Fruit fly (Drosophila melanogaster) whole organism, embryonic: ENCODE results near the gene DIP-eta.

Experiments used
- BEAF-32 ChIP-seq: fragments of 200-800 bp; sonication (Bioruptor generic); optimal IDR thresholded peaks from 3 replicates; lab custom pipeline; 2017; ENCODE audit warnings: missing biosample characterization, missing genetic modification characterization, mild to moderate bottlenecking, moderate library complexity, missing genetic modification reagents
- CG11696 ChIP-seq: fragments of 200-800 bp; sonication (Bioruptor generic); IDR thresholded peaks from 2 replicates; pipeline ENCODE4 v1.3.6; 2022; ENCODE audit warnings: missing biosample characterization, missing genetic modification characterization
- CG14050 ChIP-seq: fragments of 200-800 bp; sonication (Bioruptor generic); IDR thresholded peaks from 3 replicates; pipeline ENCODE4 v1.3.6; 2022; ENCODE audit warnings: missing biosample characterization, missing genetic modification characterization
- CG15073 ChIP-seq: fragments of 200-800 bp; sonication (Bioruptor generic); optimal IDR thresholded peaks from 2 replicates; lab custom pipeline; 2016; ENCODE audit warnings: missing biosample characterization, missing genetic modification characterization
- CG1529 ChIP-seq: fragments of 200-800 bp; sonication (Bioruptor generic); optimal IDR thresholded peaks from 3 replicates; lab custom pipeline; 2018; ENCODE audit warnings: missing biosample characterization, missing genetic modification characterization
- CG2199 ChIP-seq: fragments of 200-800 bp; sonication (Bioruptor generic); IDR thresholded peaks from 3 replicates; pipeline ENCODE4 v1.3.6; 2022; ENCODE audit warnings: missing biosample characterization, missing genetic modification characterization
- CG2712 ChIP-seq: fragments of 200-800 bp; optimal IDR thresholded peaks from 3 replicates; lab custom pipeline; 2019; ENCODE audit warnings: missing biosample characterization, mild to moderate bottlenecking, missing genetic modification characterization, moderate library complexity
- CG2889 ChIP-seq: fragments of 200-800 bp; sonication (Bioruptor generic); IDR thresholded peaks from 3 replicates; pipeline ENCODE4 v1.3.6; 2022; ENCODE audit warnings: missing biosample characterization, missing genetic modification characterization
- CG30403 ChIP-seq: fragments of 200-800 bp; sonication (Bioruptor generic); optimal IDR thresholded peaks from 3 replicates; lab custom pipeline; 2016; ENCODE audit warnings: missing biosample characterization, missing genetic modification characterization
- CG42726 ChIP-seq: fragments of 200-800 bp; sonication (Bioruptor generic); IDR thresholded peaks from 2 replicates; pipeline ENCODE4 v1.3.6; 2022; ENCODE audit warnings: missing biosample characterization, missing genetic modification characterization; ENCODE audit not compliant: partially characterized antibody
- CG6175 ChIP-seq: fragments of 200-800 bp; sonication (Bioruptor generic); IDR thresholded peaks from 3 replicates; pipeline ENCODE4 v1.3.6; 2022; ENCODE audit warnings: missing biosample characterization, missing genetic modification characterization
- CG8359 ChIP-seq: fragments of 200-800 bp; sonication (Bioruptor generic); optimal IDR thresholded peaks from 2 replicates; lab custom pipeline; 2017; ENCODE audit warnings: missing biosample characterization, mild to moderate bottlenecking, missing genetic modification characterization, borderline replicate concordance
- CG9609 ChIP-seq: fragments of 200-800 bp; sonication (Bioruptor generic); optimal IDR thresholded peaks from 3 replicates; lab custom pipeline; 2016; ENCODE audit warnings: missing biosample characterization, missing genetic modification characterization
- CG9727 ChIP-seq: fragments of 200-800 bp; sonication (Bioruptor generic); optimal IDR thresholded peaks from 3 replicates; lab custom pipeline; 2017; ENCODE audit warnings: missing biosample characterization, mild to moderate bottlenecking, missing genetic modification characterization
- CTCF ChIP-seq: fragments of 200-800 bp; sonication (Bioruptor generic); optimal IDR thresholded peaks from 2 replicates; lab custom pipeline; 2017; ENCODE audit warnings: missing biosample characterization, mild to moderate bottlenecking, missing genetic modification characterization, moderate library complexity
- Dp ChIP-seq: fragments of 200-800 bp; sonication (Bioruptor generic); optimal IDR thresholded peaks from 2 replicates; lab custom pipeline; 2018; ENCODE audit warnings: missing biosample characterization, mild to moderate bottlenecking, missing genetic modification characterization, moderate library complexity
- Drgx ChIP-seq: fragments of 200-800 bp; sonication (Bioruptor generic); IDR thresholded peaks from 2 replicates; pipeline ENCODE4 v1.3.6; 2022; ENCODE audit warnings: missing biosample characterization, missing genetic modification characterization
- E2f2 ChIP-seq: fragments of 200-800 bp; sonication (Bioruptor generic); IDR thresholded peaks from 2 replicates; pipeline ENCODE4 v1.3.6; 2022; ENCODE audit warnings: missing biosample characterization, missing genetic modification characterization
- Hr3 ChIP-seq: fragments of 200-800 bp; sonication (Bioruptor generic); optimal IDR thresholded peaks from 3 replicates; lab custom pipeline; 2016; ENCODE audit warnings: missing biosample characterization, missing genetic modification characterization
- Oli ChIP-seq: fragments of 200-800 bp; sonication (Bioruptor generic); optimal IDR thresholded peaks from 2 replicates; lab custom pipeline; 2018; ENCODE audit warnings: missing biosample characterization, mild to moderate bottlenecking, missing genetic modification characterization, moderate library complexity
- Opbp ChIP-seq: fragments of 200-800 bp; sonication (Bioruptor generic); IDR thresholded peaks from 3 replicates; pipeline ENCODE4 v1.3.6; 2022; ENCODE audit warnings: missing biosample characterization, missing genetic modification characterization; ENCODE audit not compliant: partially characterized antibody
- PHDP ChIP-seq: fragments of 200-800 bp; sonication (Bioruptor generic); optimal IDR thresholded peaks from 3 replicates; lab custom pipeline; 2018; ENCODE audit warnings: missing biosample characterization, mild to moderate bottlenecking, missing genetic modification characterization, moderate library complexity
- amos ChIP-seq: fragments of 200-800 bp; sonication (Bioruptor generic); IDR thresholded peaks from 2 replicates; pipeline ENCODE4 v1.3.6; 2022; ENCODE audit warnings: missing biosample characterization, missing genetic modification characterization; ENCODE audit not compliant: partially characterized antibody
- ato ChIP-seq: fragments of 200-800 bp; sonication (Bioruptor generic); IDR thresholded peaks from 2 replicates; pipeline ENCODE4 v1.3.6; 2022; ENCODE audit warnings: missing biosample characterization, missing genetic modification characterization; ENCODE audit not compliant: partially characterized antibody
- dan ChIP-seq: fragments of 200-800 bp; sonication (Bioruptor generic); IDR thresholded peaks from 2 replicates; pipeline ENCODE4 v1.3.6; 2022; ENCODE audit warnings: missing biosample characterization, missing genetic modification characterization
- eyg ChIP-seq: fragments of 200-800 bp; sonication (Bioruptor generic); optimal IDR thresholded peaks from 3 replicates; lab custom pipeline; 2016; ENCODE audit warnings: missing biosample characterization, missing genetic modification characterization
- her ChIP-seq: fragments of 200-800 bp; sonication (Bioruptor generic); optimal IDR thresholded peaks from 2 replicates; lab custom pipeline; 2016; ENCODE audit warnings: missing biosample characterization, missing genetic modification characterization
- maf-S ChIP-seq: fragments of 200-800 bp; sonication (Bioruptor generic); optimal IDR thresholded peaks from 2 replicates; lab custom pipeline; 2016; ENCODE audit warnings: missing biosample characterization, missing genetic modification characterization
- nmo ChIP-seq: fragments of 200-800 bp; sonication (Bioruptor generic); optimal IDR thresholded peaks from 2 replicates; lab custom pipeline; 2018; ENCODE audit warnings: missing biosample characterization, mild to moderate bottlenecking, missing genetic modification characterization, moderate library complexity
- nom ChIP-seq: fragments of 200-800 bp; sonication (Bioruptor generic); optimal IDR thresholded peaks from 2 replicates; lab custom pipeline; 2017; ENCODE audit warnings: missing biosample characterization, missing genetic modification characterization, mild to moderate bottlenecking, moderate library complexity, missing genetic modification reagents
- phol ChIP-seq: fragments of 200-800 bp; sonication (Bioruptor generic); optimal IDR thresholded peaks from 3 replicates; lab custom pipeline; 2018; ENCODE audit warnings: missing biosample characterization, mild to moderate bottlenecking, missing genetic modification characterization, moderate library complexity
- pita ChIP-seq: fragments of 200-800 bp; sonication (Bioruptor generic); optimal IDR thresholded peaks from 2 replicates; lab custom pipeline; 2017; ENCODE audit warnings: missing biosample characterization, mild to moderate bottlenecking, missing genetic modification characterization
- pros ChIP-seq: fragments of 200-800 bp; sonication (Bioruptor generic); optimal IDR thresholded peaks from 3 replicates; lab custom pipeline; 2019; ENCODE audit warnings: missing biosample characterization, mild to moderate bottlenecking, missing genetic modification characterization, moderate library complexity
- sens ChIP-seq: fragments of 200-800 bp; sonication (Bioruptor generic); peaks from one replicate; lab custom pipeline; 2016; ENCODE audit warnings: missing biosample characterization, missing genetic modification characterization
- sim ChIP-seq: fragments of 200-800 bp; sonication (Bioruptor generic); IDR thresholded peaks from 2 replicates; pipeline ENCODE4 v1.3.6; 2022; ENCODE audit warnings: missing biosample characterization, missing genetic modification characterization
- stwl ChIP-seq: fragments of 200-800 bp; sonication (Bioruptor generic); optimal IDR thresholded peaks from 3 replicates; lab custom pipeline; 2018; ENCODE audit warnings: missing biosample characterization, mild to moderate bottlenecking, missing genetic modification characterization, moderate library complexity
- wor ChIP-seq: fragments of 200-800 bp; sonication (Bioruptor generic); IDR thresholded peaks from 2 replicates; pipeline ENCODE4 v1.3.6; 2022; ENCODE audit warnings: missing biosample characterization, missing genetic modification characterization
- z ChIP-seq: fragments of 200-800 bp; sonication (Bioruptor generic); IDR thresholded peaks from 3 replicates; pipeline ENCODE4 v1.3.6; 2022; ENCODE audit warnings: missing biosample characterization, missing genetic modification characterization

DIP-eta gene

dm6 chr2L:5623727-5624407 is 6.1 kb upstream of the DIP-eta start, which contains the start of gene Cyp6a16:
TSS of gene Cyp6a16 (minus strand) at chr2L:5623762.
- no peak for TF ChIP-seq sim (GFP tag; lab: Robert Waterston, UW)
- TF ChIP-seq CG2712 (tag; lab: Kevin White, UChicago): peak; percentile 34
- TF ChIP-seq nmo (GFP tag; lab: Kevin White, UChicago): no peak
- TF ChIP-seq Drgx: peak; percentile 84
- no peak for TF ChIP-seq CG2199
- peak; percentile 79 for TF ChIP-seq CTCF (GFP tag; lab: Kevin White, UChicago)
- peak; percentile 3 for TF ChIP-seq stwl (tag; lab: Kevin White, UChicago)
- TF ChIP-seq nom (GFP tag; lab: Kevin White, UChicago): peak; percentile 35
- TF ChIP-seq CG11696 (GFP tag; lab: Robert Waterston, UW): 0 out of 2 replicates have a peak, but pooled peaks have one; percentile 43
- TF ChIP-seq CG9609 (GFP tag; lab: Kevin White, UChicago): no peak
- TF ChIP-seq phol (tag; lab: Kevin White, UChicago): peak; percentile 1
- no peak for TF ChIP-seq CG15073 (GFP tag; lab: Kevin White, UChicago)
- TF ChIP-seq CG42726 (GFP tag; lab: Robert Waterston, UW): peak; percentile 42; the same call in 1 of the 2 replicates
- TF ChIP-seq E2f2 (GFP tag; lab: Robert Waterston, UW): peak; percentile 74
- 0 out of 2 replicates have a peak, but pooled peaks have one; percentile 33 for TF ChIP-seq amos
- no peak for TF ChIP-seq ato (GFP tag; lab: Robert Waterston, UW)
- TF ChIP-seq sens (GFP tag; lab: Kevin White, UChicago): peak; percentile 78
- TF ChIP-seq Dp (GFP tag; lab: Kevin White, UChicago): peak; percentile 75
- TF ChIP-seq dan (GFP tag; lab: Robert Waterston, UW): no peak
- 0 out of 3 replicates have a peak, but pooled peaks have one; percentile 28 for TF ChIP-seq z (GFP tag; lab: Robert Waterston, UW)
- peak; percentile 57 for TF ChIP-seq pros
- TF ChIP-seq PHDP (tag; lab: Kevin White, UChicago): no peak
- peak; percentile 51; the same call in 1 of the 3 replicates for TF ChIP-seq Opbp (GFP tag; lab: Robert Waterston, UW)
- TF ChIP-seq pita (GFP tag; lab: Kevin White, UChicago): peak; percentile 57

DNA sequence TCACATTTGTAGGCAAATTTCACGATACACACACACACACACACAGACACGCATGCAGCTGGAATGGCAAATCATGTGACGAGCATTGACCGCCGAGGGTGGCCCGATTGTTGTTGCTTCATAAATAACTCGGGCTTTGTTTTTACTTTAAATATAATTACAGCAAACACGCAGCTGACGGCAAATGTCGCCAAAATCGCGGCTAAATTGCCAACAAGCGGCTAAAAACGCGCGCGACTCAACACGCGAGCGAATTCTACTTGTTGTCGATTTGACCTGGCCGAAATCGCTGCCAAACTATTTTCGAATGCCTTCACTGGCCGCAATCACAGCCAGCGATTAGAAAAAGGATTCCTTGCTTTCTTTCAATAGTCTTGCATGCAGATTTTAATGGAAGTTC is 522 bp downstream of the DIP-eta start:
- TF ChIP-seq CG14050 (GFP tag; lab: Robert Waterston, UW) (no peak), CG30403 (GFP tag; lab: Kevin White, UChicago) (no peak), CG2889 (0 out of 3 replicates have a peak, but pooled peaks have one; percentile 18), Oli (tag; lab: Kevin White, UChicago) (no peak), CG8359 (GFP tag; lab: Kevin White, UChicago) (peak; percentile 94), CG9727 (GFP tag; lab: Kevin White, UChicago) (no peak), eyg (GFP tag; lab: Kevin White, UChicago) (no peak), BEAF-32 (no peak)
- TF ChIP-seq, all 482 proteins: peak for 2

- TF ChIP-seq CG6175 (GFP tag; lab: Robert Waterston, UW) (no peak), maf-S (no peak), her (GFP tag; lab: Kevin White, UChicago) (no peak), wor (GFP tag; lab: Robert Waterston, UW) (no peak), CG1529 (no peak), Hr3 (no peak), CG8359 (GFP tag; lab: Kevin White, UChicago) (no peak)
These were observed 7.1 kb downstream of the DIP-eta start for dm6 chr2L:5610629-5611028.
